Worm (Caenorhabditis elegans) whole organism, young adult: Measurements from ENCODE around the gene F41C3.2.

ENCODE experiments used
- C06A6.2 ChIP-seq: fragments of 200-800 bp; sonication (Bioruptor generic); conservative IDR thresholded peaks from 2 replicates; pipeline ENCODE4 v1.3.6; 2022; ENCODE audit warnings: missing genetic modification characterization, missing compliant biosample characterization
- F22D6.2 ChIP-seq: sonication (generic microtip); optimal IDR thresholded peaks from 2 replicates; lab custom pipeline; 2016; ENCODE audit warnings: mild to moderate bottlenecking, missing genetic modification characterization, missing compliant biosample characterization
- F39B2.1 ChIP-seq: fragments of 200-800 bp; sonication (Bioruptor generic); IDR thresholded peaks from 2 replicates; pipeline ENCODE4 v1.3.6; 2022; ENCODE audit warnings: missing genetic modification reagents, missing genetic modification characterization, missing compliant biosample characterization
- K12H6.12 ChIP-seq: fragments of 200-800 bp; sonication (Bioruptor generic); optimal IDR thresholded peaks from 2 replicates; lab custom pipeline; 2018; ENCODE audit warnings: mild to moderate bottlenecking, missing genetic modification characterization, missing compliant biosample characterization
- T26A5.8 ChIP-seq: sonication (generic microtip); optimal IDR thresholded peaks from 2 replicates; lab custom pipeline; 2016; ENCODE audit warnings: missing genetic modification characterization, missing compliant biosample characterization
- Y53G8AR.9 ChIP-seq: fragments of 200-800 bp; sonication (Bioruptor generic); conservative IDR thresholded peaks from 2 replicates; pipeline ENCODE4 v1.3.6; 2022; ENCODE audit warnings: missing genetic modification reagents, missing genetic modification characterization, missing compliant biosample characterization
- Y56A3A.18 ChIP-seq: fragments of 200-800 bp; sonication (Bioruptor generic); IDR thresholded peaks from 2 replicates; pipeline ENCODE4 v1.3.6; 2022; ENCODE audit warnings: missing genetic modification reagents, missing genetic modification characterization, missing compliant biosample characterization
- ama-1 ChIP-seq, 3 experiments: fragments of 150-350 bp in 1 of 3; sonication (generic microtip) in 2 of 3; optimal IDR thresholded peaks; 2 replicates each; lab custom pipeline; 2014 to 2018; ENCODE audit warnings: missing biosample characterization in 2 of 3, missing genetic modification characterization in 2 of 3, missing genetic modification reagents in 2 of 3
- attf-5 ChIP-seq: fragments of 200-800 bp; sonication (Bioruptor generic); optimal IDR thresholded peaks from 2 replicates; lab custom pipeline; 2018; ENCODE audit warnings: mild to moderate bottlenecking, missing genetic modification characterization, missing compliant biosample characterization
- bed-1 ChIP-seq: fragments of 200-800 bp; sonication (Bioruptor generic); IDR thresholded peaks from 2 replicates; pipeline ENCODE4 v1.3.6; 2022; ENCODE audit warnings: missing genetic modification reagents, missing genetic modification characterization, missing compliant biosample characterization
- bed-2 ChIP-seq: fragments of 200-800 bp; sonication (Bioruptor generic); IDR thresholded peaks from 2 replicates; pipeline ENCODE4 v1.3.6; 2022; ENCODE audit warnings: missing genetic modification reagents, missing genetic modification characterization, missing compliant biosample characterization
- ccch-3 ChIP-seq: fragments of 200-800 bp; sonication (Bioruptor generic); optimal IDR thresholded peaks from 2 replicates; lab custom pipeline; 2018; ENCODE audit warnings: mild to moderate bottlenecking, missing genetic modification characterization, missing compliant biosample characterization
- cebp-1 ChIP-seq, 2 experiments: fragments of 200-800 bp in 1 of 2; sonication (Bioruptor generic) in 1 of 2; sonication (generic microtip) in 1 of 2; IDR thresholded peaks in 1 of 2; optimal IDR thresholded peaks in 1 of 2; 2 replicates each; pipeline versions ENCODE4 v1.3.6 to Lab custom; 2017 to 2022; ENCODE audit warnings: missing compliant biosample characterization in 2 of 2, missing genetic modification characterization in 2 of 2, mild to moderate bottlenecking in 1 of 2, missing genetic modification reagents in 1 of 2, moderate library complexity in 1 of 2
- ceh-58 ChIP-seq: fragments of 200-800 bp; sonication (Bioruptor generic); IDR thresholded peaks from 2 replicates; pipeline ENCODE4 v1.3.6; 2022; ENCODE audit warnings: missing genetic modification characterization, missing compliant biosample characterization
- chd-7 ChIP-seq: sonication (generic microtip); optimal IDR thresholded peaks from 2 replicates; lab custom pipeline; 2016; ENCODE audit warnings: mild to moderate bottlenecking, missing genetic modification characterization, moderate library complexity, missing compliant biosample characterization
- dpff-1 ChIP-seq: sonication (generic microtip); optimal IDR thresholded peaks from 2 replicates; lab custom pipeline; 2017; ENCODE audit warnings: mild to moderate bottlenecking, missing genetic modification characterization, missing compliant biosample characterization
- fkh-3 ChIP-seq: sonication (generic microtip); optimal IDR thresholded peaks from 2 replicates; lab custom pipeline; 2016; ENCODE audit warnings: mild to moderate bottlenecking, missing genetic modification characterization, missing compliant biosample characterization
- hmg-1.2 ChIP-seq: fragments of 200-800 bp; sonication (Bioruptor generic); IDR thresholded peaks from 2 replicates; pipeline ENCODE4 v1.3.6; 2022; ENCODE audit warnings: missing genetic modification reagents, missing genetic modification characterization, missing compliant biosample characterization
- hrde-1 ChIP-seq: sonication (generic microtip); optimal IDR thresholded peaks from 2 replicates; lab custom pipeline; 2016; ENCODE audit warnings: missing genetic modification characterization, mild to moderate bottlenecking, missing compliant biosample characterization, moderate library complexity, missing genotype, missing genetic modification reagents, borderline replicate concordance
- lag-1 ChIP-seq: fragments of 200-800 bp; sonication (Bioruptor generic); IDR thresholded peaks from 2 replicates; pipeline ENCODE4 v1.3.6; 2022; ENCODE audit warnings: missing genetic modification reagents, missing genetic modification characterization, missing compliant biosample characterization
- let-526 ChIP-seq: fragments of 200-800 bp; sonication (Bioruptor generic); IDR thresholded peaks from 2 replicates; pipeline ENCODE4 v1.3.6; 2022; ENCODE audit warnings: missing genetic modification reagents, missing genetic modification characterization, missing compliant biosample characterization
- let-607 ChIP-seq, 2 experiments: fragments of 200-800 bp in 1 of 2; sonication (Bioruptor generic) in 1 of 2; sonication (generic microtip) in 1 of 2; optimal IDR thresholded peaks; 2 replicates each; lab custom pipeline; 2016 to 2018; ENCODE audit warnings: mild to moderate bottlenecking in 2 of 2, missing compliant biosample characterization in 2 of 2, missing genetic modification characterization in 2 of 2, moderate library complexity in 2 of 2, missing genotype in 1 of 2
- lin-26 ChIP-seq: fragments of 200-800 bp; sonication (Bioruptor generic); IDR thresholded peaks from 2 replicates; pipeline ENCODE4 v1.3.6; 2022; ENCODE audit warnings: missing genetic modification reagents, missing genetic modification characterization, missing compliant biosample characterization
- lin-35 ChIP-seq, 3 experiments: fragments of 150-350 bp in 2 of 3; sonication (generic microtip) in 1 of 3; optimal IDR thresholded peaks; 2 replicates each; lab custom pipeline; 2014 to 2018; ENCODE audit warnings: missing biosample characterization in 3 of 3, missing genetic modification characterization in 3 of 3, missing genetic modification reagents in 3 of 3
- lin-40 ChIP-seq: sonication (generic microtip); optimal IDR thresholded peaks from 2 replicates; lab custom pipeline; 2016; ENCODE audit warnings: missing genetic modification characterization, mild to moderate bottlenecking, missing compliant biosample characterization, missing genotype, missing genetic modification reagents
- lin-54 ChIP-seq: fragments of 200-800 bp; sonication (Bioruptor generic); optimal IDR thresholded peaks from 2 replicates; lab custom pipeline; 2018; ENCODE audit warnings: mild to moderate bottlenecking, missing genetic modification characterization, missing compliant biosample characterization
- lir-1 ChIP-seq: fragments of 200-800 bp; sonication (Bioruptor generic); conservative IDR thresholded peaks from 2 replicates; pipeline ENCODE4 v1.3.6; 2022; ENCODE audit warnings: missing genetic modification reagents, missing genetic modification characterization, missing compliant biosample characterization
- lsl-1 ChIP-seq: fragments of 200-800 bp; sonication (Bioruptor generic); optimal IDR thresholded peaks from 2 replicates; lab custom pipeline; 2018; ENCODE audit warnings: mild to moderate bottlenecking, missing genetic modification characterization, moderate library complexity, missing compliant biosample characterization
- lsy-27 ChIP-seq: sonication (generic microtip); optimal IDR thresholded peaks from 2 replicates; lab custom pipeline; 2017; ENCODE audit warnings: missing genetic modification characterization, mild to moderate bottlenecking, missing compliant biosample characterization, antibody characterized with exemption, missing genotype, borderline replicate concordance; ENCODE audit not compliant: insufficient read depth
- madf-6 ChIP-seq: fragments of 200-800 bp; sonication (Bioruptor generic); IDR thresholded peaks from 2 replicates; pipeline ENCODE4 v1.3.6; 2022; ENCODE audit warnings: missing genetic modification reagents, missing genetic modification characterization, missing compliant biosample characterization
- madf-8 ChIP-seq: fragments of 200-800 bp; sonication (Bioruptor generic); conservative IDR thresholded peaks from 2 replicates; pipeline ENCODE4 v1.3.6; 2022; ENCODE audit warnings: missing genetic modification reagents, missing genetic modification characterization, missing compliant biosample characterization
- mcd-1 ChIP-seq: fragments of 200-800 bp; sonication (Bioruptor generic); IDR thresholded peaks from 2 replicates; pipeline ENCODE4 v1.3.6; 2022; ENCODE audit warnings: missing genetic modification reagents, missing genetic modification characterization, missing compliant biosample characterization
- nhr-179 ChIP-seq: sonication (generic microtip); optimal IDR thresholded peaks from 2 replicates; lab custom pipeline; 2016; ENCODE audit warnings: mild to moderate bottlenecking, missing genetic modification characterization, missing compliant biosample characterization
- nhr-27 ChIP-seq: fragments of 200-800 bp; sonication (Bioruptor generic); optimal IDR thresholded peaks from 2 replicates; lab custom pipeline; 2018; ENCODE audit warnings: mild to moderate bottlenecking, missing genetic modification characterization, moderate library complexity, missing compliant biosample characterization
- nhr-80 ChIP-seq: sonication (generic microtip); optimal IDR thresholded peaks from 2 replicates; lab custom pipeline; 2016; ENCODE audit warnings: missing genetic modification characterization, missing compliant biosample characterization
- rec-8 ChIP-seq, 2 experiments: sonication (generic microtip); optimal IDR thresholded peaks; 2 replicates each; lab custom pipeline; 2016; ENCODE audit warnings: mild to moderate bottlenecking in 2 of 2, missing genetic modification characterization in 2 of 2, missing genetic modification reagents in 2 of 2, missing genotype in 2 of 2, missing biosample characterization in 1 of 2, missing compliant biosample characterization in 1 of 2, moderate library complexity in 1 of 2
- sdz-38 ChIP-seq: sonication (generic microtip); optimal IDR thresholded peaks from 2 replicates; lab custom pipeline; 2016; ENCODE audit warnings: missing genotype, missing genetic modification characterization, missing compliant biosample characterization
- somi-1 ChIP-seq: fragments of 200-800 bp; sonication (Bioruptor generic); optimal IDR thresholded peaks from 2 replicates; lab custom pipeline; 2018; ENCODE audit warnings: mild to moderate bottlenecking, missing genetic modification characterization, missing compliant biosample characterization
- tbp1 ChIP-seq: fragments of 200-800 bp; sonication (Bioruptor generic); optimal IDR thresholded peaks from 2 replicates; lab custom pipeline; 2018; ENCODE audit warnings: mild to moderate bottlenecking, missing genetic modification characterization, missing compliant biosample characterization
- unc-130 ChIP-seq: sonication (generic microtip); optimal IDR thresholded peaks from 2 replicates; lab custom pipeline; 2016; ENCODE audit warnings: missing genetic modification reagents, missing genetic modification characterization, missing compliant biosample characterization
- ztf-18 ChIP-seq: sonication (generic microtip); optimal IDR thresholded peaks from 2 replicates; lab custom pipeline; 2016; ENCODE audit warnings: missing genotype, mild to moderate bottlenecking, missing genetic modification characterization, missing compliant biosample characterization
- ztf-26 ChIP-seq: sonication (generic microtip); optimal IDR thresholded peaks from 2 replicates; lab custom pipeline; 2017; ENCODE audit warnings: missing genetic modification characterization, missing compliant biosample characterization

The F41C3.2 gene

ce11 chrII:4739984-4740462 is 9.7 kb upstream of the F41C3.2 start, which contains the start of gene eas-1 (continued):
- TF ChIP-seq K12H6.12, result peak; percentile 50
- TF ChIP-seq bed-1 (GFP tag; lab: Robert Waterston, UW), result no peak
- TF ChIP-seq madf-6 (GFP tag; lab: Robert Waterston, UW), result peak; percentile 69

- TF ChIP-seq ccch-3 (no peak), somi-1 (GFP tag; lab: Kevin White, UChicago) (no peak), Y56A3A.18 (0 out of 2 replicates have a peak, but pooled peaks have one; percentile 43), cebp-1 (GFP tag; IDR thresholded peaks at IDR 0.05; lab: Robert Waterston, UW) (no peak), cebp-1 (tag; optimal IDR thresholded peaks at IDR 0.05; lab: Kevin White, UChicago) (peak; percentile 0), Y53G8AR.9 (GFP tag; lab: Robert Waterston, UW) (no peak), ama-1 (optimal IDR thresholded peaks at IDR 0.05; lab: Kevin White, UChicago) (peak; percentile 49), ama-1 (GFP tag; optimal IDR thresholded peaks at IDR 0.05; lab: Kevin White, UChicago) (no peak), madf-6 (GFP tag; lab: Robert Waterston, UW) (peak; percentile 20; the same call in 1 of the 2 replicates), lsl-1 (GFP tag; lab: Kevin White, UChicago) (no peak), hmg-1.2 (GFP tag; lab: Robert Waterston, UW) (0 out of 2 replicates have a peak, but pooled peaks have one; percentile 7), nhr-80 (tag; lab: Kevin White, UChicago) (peak; percentile 45)
- TF ChIP-seq, all 124 proteins: peak for 6
These were observed 8.1 kb upstream of the F41C3.2 start, which contains the start of gene acs-11 for ce11 chrII:4741527-4742187. Gene acs-11, plus strand, starts transcription at chrII:4742137.

DNA sequence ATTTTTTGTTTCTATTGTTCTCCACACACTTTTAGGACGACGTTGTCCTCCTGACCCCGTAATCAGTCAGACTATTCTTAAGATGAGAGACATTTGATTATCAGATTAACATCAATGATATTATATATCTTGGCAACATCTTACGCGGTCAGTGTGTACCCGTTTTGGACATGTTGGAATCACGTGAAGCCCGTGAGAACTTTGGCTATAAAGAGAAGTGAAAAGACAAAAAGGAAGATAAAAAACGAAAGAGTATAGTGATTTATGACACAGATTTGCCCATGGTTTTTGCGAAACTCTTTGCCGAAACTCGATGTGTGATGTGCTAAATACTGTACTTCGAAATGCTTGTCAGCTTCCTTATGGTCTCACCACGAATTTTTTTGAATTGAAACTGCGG is 4.5 kb upstream of the F41C3.2 start:
- TF ChIP-seq F39B2.1 (no peak), lin-54 (GFP tag; lab: Kevin White, UChicago) (peak; percentile 13), ztf-18 (tag; lab: Kevin White, UChicago) (no peak), let-526 (no peak), chd-7 (tag; lab: Kevin White, UChicago) (no peak), let-607 (tag; optimal IDR thresholded peaks at IDR 0.05; lab: Kevin White, UChicago) (no peak), F22D6.2 (tag; lab: Kevin White, UChicago) (no peak), sdz-38 (tag; lab: Kevin White, UChicago) (no peak), ztf-26 (tag; lab: Kevin White, UChicago) (peak; percentile 76), attf-5 (GFP tag; lab: Kevin White, UChicago) (no peak), mcd-1 (GFP tag; lab: Robert Waterston, UW) (no peak), dpff-1 (tag; lab: Kevin White, UChicago) (no peak), nhr-179 (no peak), fkh-3 (tag; lab: Kevin White, UChicago) (no peak), lin-35 (GFP tag; optimal IDR thresholded peaks at IDR 0.05; lab: Kevin White, UChicago) (no peak), unc-130 (GFP tag; lab: Kevin White, UChicago) (no peak), lin-40 (tag; lab: Kevin White, UChicago) (peak; percentile 43), lag-1 (no peak), C06A6.2 (GFP tag; lab: Robert Waterston, UW) (no peak; the same call in 1 of the 2 replicates), nhr-27 (tag; lab: Kevin White, UChicago) (no peak), ceh-58 (GFP tag; lab: Robert Waterston, UW) (no peak), T26A5.8 (tag; lab: Kevin White, UChicago) (no peak), lsy-27 (tag; lab: Kevin White, UChicago) (no peak), bed-2 (no peak), lin-26 (GFP tag; lab: Robert Waterston, UW) (no peak), madf-6 (GFP tag; lab: Robert Waterston, UW) (no peak), lir-1 (GFP tag; lab: Robert Waterston, UW) (no peak), tbp1 (GFP tag; lab: Kevin White, UChicago) (peak; percentile 28), hrde-1 (no peak), cebp-1 (GFP tag; IDR thresholded peaks at IDR 0.05; lab: Robert Waterston, UW) (no peak), cebp-1 (tag; optimal IDR thresholded peaks at IDR 0.05; lab: Kevin White, UChicago) (peak; percentile 31), rec-8 (tag; optimal IDR thresholded peaks at IDR 0.05; lab: Kevin White, UChicago) (no peak), madf-8 (GFP tag; lab: Robert Waterston, UW) (no peak)
